Worm (Caenorhabditis elegans) whole organism, L3 larva: ENCODE data around the gene mdh-2.

Experiments used
- R02D3.7 ChIP-seq: fragments of 150-350 bp; optimal IDR thresholded peaks from 2 replicates; lab custom pipeline; 2014; ENCODE audit warnings: missing biosample characterization, missing genetic modification characterization
- ZK546.5 ChIP-seq: sonication (generic microtip); optimal IDR thresholded peaks from 2 replicates; lab custom pipeline; 2017; ENCODE audit warnings: missing biosample characterization, missing genetic modification characterization
- aly-2 ChIP-seq: fragments of 150-350 bp; optimal IDR thresholded peaks from 2 replicates; lab custom pipeline; 2014; ENCODE audit warnings: missing biosample characterization, missing genetic modification characterization
- ceh-28 ChIP-seq: fragments of 150-350 bp; optimal IDR thresholded peaks from 2 replicates; lab custom pipeline; 2014; ENCODE audit warnings: missing biosample characterization, missing genetic modification reagents, missing genetic modification characterization
- ceh-9 ChIP-seq: sonication (generic microtip); optimal IDR thresholded peaks from 2 replicates; lab custom pipeline; 2018; ENCODE audit warnings: missing biosample characterization, missing genetic modification characterization
- daf-12 ChIP-seq: fragments of 150-350 bp; optimal IDR thresholded peaks from 2 replicates; lab custom pipeline; 2014; ENCODE audit warnings: missing biosample characterization, missing genetic modification reagents, missing genetic modification characterization
- egl-27 ChIP-seq: sonication (generic microtip); optimal IDR thresholded peaks from 4 replicates; lab custom pipeline; 2017; ENCODE audit warnings: missing biosample characterization, missing genetic modification reagents, missing genetic modification characterization
- egl-5 ChIP-seq: fragments of 150-350 bp; optimal IDR thresholded peaks from 2 replicates; lab custom pipeline; 2017; ENCODE audit warnings: missing biosample characterization, missing genetic modification reagents, missing genetic modification characterization, inconsistent platforms
- elt-1 ChIP-seq: fragments of 150-350 bp; optimal IDR thresholded peaks from 2 replicates; lab custom pipeline; 2014; ENCODE audit warnings: missing biosample characterization, missing genetic modification characterization
- elt-2 ChIP-seq: sonication (generic microtip); optimal IDR thresholded peaks from 2 replicates; lab custom pipeline; 2016; ENCODE audit warnings: missing genetic modification reagents, mild to moderate bottlenecking, missing genetic modification characterization, missing compliant biosample characterization
- eor-1 ChIP-seq, 2 experiments: fragments of 150-350 bp; optimal IDR thresholded peaks; 2 replicates each; lab custom pipeline; 2014 to 2018; ENCODE audit warnings: missing biosample characterization in 2 of 2, missing genetic modification characterization in 2 of 2
- fkh-10 ChIP-seq: sonication (generic microtip); optimal IDR thresholded peaks from 2 replicates; lab custom pipeline; 2017; ENCODE audit warnings: missing biosample characterization, missing genetic modification reagents, missing genetic modification characterization
- fkh-2 ChIP-seq: fragments of 150-350 bp; optimal IDR thresholded peaks from 2 replicates; lab custom pipeline; 2014; ENCODE audit warnings: missing biosample characterization, missing genetic modification reagents, missing genetic modification characterization
- hmg-11 ChIP-seq: sonication (generic microtip); optimal IDR thresholded peaks from 2 replicates; lab custom pipeline; 2016; ENCODE audit warnings: missing genetic modification characterization, missing compliant biosample characterization
- jun-1 ChIP-seq: fragments of 150-350 bp; optimal IDR thresholded peaks from 2 replicates; lab custom pipeline; 2014; ENCODE audit warnings: missing biosample characterization, missing genetic modification reagents, missing genetic modification characterization
- lin-39 ChIP-seq: fragments of 150-350 bp; optimal IDR thresholded peaks from 2 replicates; lab custom pipeline; 2018; ENCODE audit warnings: missing biosample characterization, missing genetic modification reagents, missing genetic modification characterization
- lsy-12 ChIP-seq: sonication (generic microtip); optimal IDR thresholded peaks from 2 replicates; lab custom pipeline; 2016; ENCODE audit warnings: mild to moderate bottlenecking, missing genetic modification characterization, missing compliant biosample characterization
- nfya-1 ChIP-seq: sonication (generic microtip); optimal IDR thresholded peaks from 2 replicates; lab custom pipeline; 2017; ENCODE audit warnings: missing genetic modification characterization, mild to moderate bottlenecking, missing compliant biosample characterization, antibody characterized with exemption, moderate library complexity; ENCODE audit not compliant: insufficient read depth
- nhr-12 ChIP-seq: fragments of 150-350 bp; optimal IDR thresholded peaks from 2 replicates; lab custom pipeline; 2014; ENCODE audit warnings: missing biosample characterization, missing genetic modification characterization
- nhr-23 ChIP-seq: fragments of 150-350 bp; optimal IDR thresholded peaks from 2 replicates; lab custom pipeline; 2014; ENCODE audit warnings: missing biosample characterization, missing genetic modification reagents, missing genetic modification characterization
- nhr-237 ChIP-seq: fragments of 150-350 bp; optimal IDR thresholded peaks from 2 replicates; lab custom pipeline; 2014; ENCODE audit warnings: missing biosample characterization, missing genetic modification characterization
- nhr-25 ChIP-seq: sonication (generic microtip); optimal IDR thresholded peaks from 2 replicates; lab custom pipeline; 2017; ENCODE audit warnings: missing biosample characterization, missing genetic modification characterization
- nhr-43 ChIP-seq: sonication (generic microtip); optimal IDR thresholded peaks from 2 replicates; lab custom pipeline; 2016; ENCODE audit warnings: mild to moderate bottlenecking, missing genetic modification characterization, missing compliant biosample characterization; ENCODE audit not compliant: poor library complexity, severe bottlenecking
- nhr-77 ChIP-seq: fragments of 150-350 bp; optimal IDR thresholded peaks from 2 replicates; lab custom pipeline; 2014; ENCODE audit warnings: missing biosample characterization, missing genetic modification characterization
- pha-4 ChIP-seq: fragments of 150-350 bp; optimal IDR thresholded peaks from 2 replicates; lab custom pipeline; 2014; ENCODE audit warnings: missing biosample characterization, missing genetic modification reagents, missing genetic modification characterization
- pqm-1 ChIP-seq: fragments of 150-350 bp; optimal IDR thresholded peaks from 2 replicates; lab custom pipeline; 2017; ENCODE audit warnings: missing biosample characterization, missing genetic modification characterization, inconsistent platforms
- skn-1 ChIP-seq: fragments of 150-350 bp; optimal IDR thresholded peaks from 2 replicates; lab custom pipeline; 2014; ENCODE audit warnings: missing biosample characterization, missing genetic modification characterization
- snpc-4 ChIP-seq: fragments of 150-350 bp; optimal IDR thresholded peaks from 2 replicates; lab custom pipeline; 2014; ENCODE audit warnings: missing biosample characterization, missing genetic modification characterization
- tbx-2 ChIP-seq: sonication (generic microtip); optimal IDR thresholded peaks from 2 replicates; lab custom pipeline; 2016; ENCODE audit warnings: mild to moderate bottlenecking, missing genetic modification characterization, missing compliant biosample characterization
- unc-39 ChIP-seq: sonication (generic microtip); optimal IDR thresholded peaks from 4 replicates; lab custom pipeline; 2017; ENCODE audit warnings: missing biosample characterization, missing genetic modification characterization
- unc-62 ChIP-seq: fragments of 150-350 bp; sonication (generic microtip); optimal IDR thresholded peaks from 4 replicates; lab custom pipeline; 2014; ENCODE audit warnings: missing biosample characterization, missing genetic modification reagents, missing genetic modification characterization
- zag-1 ChIP-seq: fragments of 150-350 bp; optimal IDR thresholded peaks from 2 replicates; lab custom pipeline; 2014; ENCODE audit warnings: missing biosample characterization, missing genetic modification characterization
- ztf-4 ChIP-seq: fragments of 150-350 bp; optimal IDR thresholded peaks from 2 replicates; lab custom pipeline; 2014; ENCODE audit warnings: missing biosample characterization, missing genetic modification characterization

The mdh-2 gene

ce11 chrIII:6655830-6656229 lies 47.9 kb upstream of the mdh-2 start:
- TF ChIP-seq fkh-10 (GFP tag; lab: Kevin White, UChicago) (peak; percentile 16), nhr-237 (tag; lab: Kevin White, UChicago) (no peak), nhr-43 (no peak), tbx-2 (tag; lab: Kevin White, UChicago) (no peak), egl-5 (tag; lab: Kevin White, UChicago) (peak; percentile 0), lin-39 (peak; percentile 64), pha-4 (tag; lab: Kevin White, UChicago) (no peak), snpc-4 (tag; lab: Kevin White, UChicago) (peak; percentile 32), nfya-1 (tag; lab: Kevin White, UChicago) (peak; percentile 55)

DNA sequence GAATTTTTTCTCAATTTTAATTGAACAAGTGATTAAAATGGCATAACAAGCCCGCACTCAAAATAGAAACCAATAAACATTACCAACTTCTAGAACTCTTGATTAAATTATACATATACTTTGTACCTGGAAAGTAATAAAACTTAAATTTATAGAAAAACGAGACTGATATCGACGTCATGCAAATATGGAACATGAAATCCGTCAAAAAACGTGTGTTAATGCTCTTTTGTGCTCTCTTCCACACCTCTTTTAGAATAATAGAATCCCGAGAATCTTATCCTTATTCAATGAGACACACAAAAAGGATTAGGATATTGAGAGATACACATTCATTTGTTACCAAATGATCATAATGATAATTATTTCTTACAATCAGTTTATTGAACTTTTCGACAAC lies 46.0 kb upstream of the mdh-2 start:
- no peak for TF ChIP-seq ceh-28 (tag; lab: Kevin White, UChicago)
- TF ChIP-seq unc-39 (tag; lab: Kevin White, UChicago): no peak
- no peak for TF ChIP-seq zag-1
- TF ChIP-seq R02D3.7 (tag; lab: Kevin White, UChicago): no peak

- no peak for TF ChIP-seq pqm-1 (tag; lab: Kevin White, UChicago)
- TF ChIP-seq fkh-10 (GFP tag; lab: Kevin White, UChicago): no peak
- no peak for TF ChIP-seq ceh-9
- TF ChIP-seq egl-27: no peak
- no peak for TF ChIP-seq nhr-25
- TF ChIP-seq unc-39 (tag; lab: Kevin White, UChicago): no peak
- TF ChIP-seq jun-1 (tag; lab: Kevin White, UChicago): no peak
- TF ChIP-seq nhr-237 (tag; lab: Kevin White, UChicago): no peak
- no peak for TF ChIP-seq lin-39
- TF ChIP-seq unc-62: no peak
- TF ChIP-seq nhr-23 (tag; lab: Kevin White, UChicago): no peak
- no peak for TF ChIP-seq hmg-11 (tag; lab: Kevin White, UChicago)
- TF ChIP-seq ceh-28 (tag; lab: Kevin White, UChicago): no peak
These were observed 44.1 kb upstream of the mdh-2 start, which contains the start of gene pdfr-1 for ce11 chrIII:6651983-6652382. Gene pdfr-1 (minus strand): TSS chrIII:6652083.

DNA sequence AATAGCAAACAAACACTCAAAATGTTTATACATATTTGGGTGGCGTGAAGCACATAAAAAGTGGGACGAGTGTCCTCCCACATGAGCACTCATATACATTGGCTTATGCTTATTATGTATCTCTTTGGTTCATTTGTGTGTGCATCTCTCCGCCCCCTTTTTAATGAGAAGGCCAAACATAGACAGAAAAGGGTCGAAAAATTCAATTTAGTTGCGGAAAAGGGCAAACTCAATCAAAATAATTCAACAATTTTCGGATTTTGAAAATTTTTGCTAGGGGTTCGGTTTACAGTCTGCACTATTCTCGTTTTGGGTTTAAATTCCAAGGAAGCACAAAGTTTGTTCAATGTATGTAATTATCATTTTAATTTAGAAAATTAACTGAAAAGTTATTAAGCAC lies 39.7 kb upstream of the mdh-2 start:
- TF ChIP-seq snpc-4 (tag; lab: Kevin White, UChicago) (no peak), pha-4 (tag; lab: Kevin White, UChicago) (no peak), nhr-77 (tag; lab: Kevin White, UChicago) (no peak), fkh-2 (tag; lab: Kevin White, UChicago) (no peak), hmg-11 (tag; lab: Kevin White, UChicago) (no peak), ZK546.5 (no peak), R02D3.7 (tag; lab: Kevin White, UChicago) (no peak), lin-39 (no peak), nhr-12 (tag; lab: Kevin White, UChicago) (no peak), daf-12 (no peak), elt-2 (tag; lab: Kevin White, UChicago) (no peak), aly-2 (tag; lab: Kevin White, UChicago) (no peak), lsy-12 (tag; lab: Kevin White, UChicago) (no peak), eor-1 (tag; optimal IDR thresholded peaks at IDR 0.05; lab: Kevin White, UChicago) (no peak), ztf-4 (tag; lab: Kevin White, UChicago) (no peak), jun-1 (tag; lab: Kevin White, UChicago) (no peak), unc-39 (tag; lab: Kevin White, UChicago) (no peak)

DNA sequence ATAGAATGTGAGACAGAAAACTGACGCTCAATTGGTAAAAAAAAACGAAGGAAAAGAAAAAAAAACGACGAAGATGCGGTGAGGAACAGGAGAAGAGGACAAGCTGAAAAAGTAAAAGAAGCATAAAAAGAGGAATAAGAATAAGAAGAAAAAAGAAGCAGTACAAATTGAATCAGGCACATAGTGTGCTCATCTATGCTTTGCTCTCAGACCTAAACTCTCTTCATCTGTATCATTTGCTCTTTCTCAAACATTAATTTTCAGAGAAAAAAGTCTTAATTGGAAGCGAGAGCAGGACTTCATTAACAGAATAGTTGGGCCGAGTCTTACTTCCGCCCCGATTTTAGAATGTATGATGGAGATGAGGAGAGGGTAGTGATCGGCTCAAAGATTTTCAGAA lies 39.0 kb upstream of the mdh-2 start:
- TF ChIP-seq skn-1 (tag; lab: Kevin White, UChicago) (peak; percentile 7), elt-1 (tag; lab: Kevin White, UChicago) (no peak), fkh-10 (GFP tag; lab: Kevin White, UChicago) (peak; percentile 78), nfya-1 (tag; lab: Kevin White, UChicago) (peak; percentile 14)
